Fruit fly (Drosophila melanogaster) whole organism, adult: ENCODE data around the gene CG10098.

Experiments
- cic ChIP-seq: fragments of 200-800 bp; sonication (Bioruptor generic); optimal IDR thresholded peaks from 2 replicates; lab custom pipeline; 2017; ENCODE audit warnings: missing biosample characterization, mild to moderate bottlenecking, missing genetic modification characterization, moderate library complexity
- tj ChIP-seq: fragments of 200-800 bp; sonication (Bioruptor generic); optimal IDR thresholded peaks from 3 replicates; lab custom pipeline; 2017; ENCODE audit warnings: missing biosample characterization, mild to moderate bottlenecking, missing genetic modification characterization, moderate library complexity

DNA sequence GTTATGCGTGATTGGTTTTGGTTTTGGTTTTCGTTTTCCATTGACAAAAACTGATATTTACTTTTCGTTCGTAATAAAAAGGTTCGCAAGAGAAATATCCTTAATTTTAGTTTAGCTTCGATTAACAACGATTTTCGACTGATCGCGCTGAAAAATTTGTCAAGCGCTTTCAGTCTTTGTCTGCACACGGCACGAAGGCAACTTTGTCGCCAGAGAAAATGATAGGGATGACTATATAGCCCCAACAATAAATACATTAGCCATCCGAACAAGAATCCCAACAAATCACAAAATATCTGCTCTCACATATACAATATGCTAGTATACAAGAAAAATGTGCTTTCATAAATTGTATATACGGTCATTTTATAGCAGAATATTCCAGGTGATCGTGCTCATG is 6.8 kb upstream of the CG10098 start, which contains the start of gene Mlp84B:
- TF ChIP-seq cic (GFP tag; lab: Kevin White, UChicago) (no peak), tj (GFP tag; lab: Kevin White, UChicago) (no peak)
